Fruit fly (Drosophila melanogaster) whole organism, embryonic: ENCODE results near the gene CG33941.

ENCODE experiments used
- Atf3 ChIP-seq: fragments of 200-800 bp; sonication (Bioruptor generic); optimal IDR thresholded peaks from 3 replicates; lab custom pipeline; 2016; ENCODE audit warnings: missing biosample characterization, missing genetic modification characterization
- Atf6 ChIP-seq: fragments of 200-800 bp; sonication (Bioruptor generic); IDR thresholded peaks from 2 replicates; pipeline ENCODE4 v1.3.6; 2022; ENCODE audit warnings: missing biosample characterization, missing genetic modification characterization
- Awh ChIP-seq: fragments of 200-800 bp; sonication (Bioruptor generic); IDR thresholded peaks from 2 replicates; pipeline ENCODE4, ENCODE4 v1.3.6; 2022; ENCODE audit warnings: missing biosample characterization, missing genetic modification characterization
- BEAF-32 ChIP-seq: fragments of 200-800 bp; sonication (Bioruptor generic); optimal IDR thresholded peaks from 3 replicates; lab custom pipeline; 2017; ENCODE audit warnings: missing biosample characterization, missing genetic modification characterization, mild to moderate bottlenecking, moderate library complexity, missing genetic modification reagents
- Bgb ChIP-seq: fragments of 200-800 bp; sonication (Bioruptor generic); IDR thresholded peaks from 2 replicates; pipeline ENCODE4 v1.3.6; 2022; ENCODE audit warnings: missing biosample characterization, missing genetic modification characterization; ENCODE audit not compliant: partially characterized antibody
- CG10431 ChIP-seq: fragments of 200-800 bp; sonication (Bioruptor generic); optimal IDR thresholded peaks from 3 replicates; lab custom pipeline; 2018; ENCODE audit warnings: missing biosample characterization, mild to moderate bottlenecking, missing genetic modification characterization
- CG13424 ChIP-seq: fragments of 200-800 bp; sonication (Bioruptor generic); optimal IDR thresholded peaks from 2 replicates; lab custom pipeline; 2019; ENCODE audit warnings: missing biosample characterization, mild to moderate bottlenecking, missing genetic modification characterization, moderate library complexity
- CG16863 ChIP-seq: fragments of 200-800 bp; sonication (Bioruptor generic); optimal IDR thresholded peaks from 3 replicates; lab custom pipeline; 2016; ENCODE audit warnings: missing biosample characterization, missing genetic modification characterization
- CG17359 ChIP-seq: fragments of 200-800 bp; sonication (Bioruptor generic); optimal IDR thresholded peaks from 3 replicates; lab custom pipeline; 2018; ENCODE audit warnings: missing biosample characterization, mild to moderate bottlenecking, missing genetic modification characterization, moderate library complexity
- CG18476 ChIP-seq: fragments of 200-800 bp; sonication (Bioruptor generic); optimal IDR thresholded peaks from 2 replicates; lab custom pipeline; 2016; ENCODE audit warnings: missing biosample characterization, mild to moderate bottlenecking, missing genetic modification characterization
- CG2875 ChIP-seq: fragments of 200-800 bp; sonication (Bioruptor generic); optimal IDR thresholded peaks from 2 replicates; lab custom pipeline; 2017; ENCODE audit warnings: missing biosample characterization, mild to moderate bottlenecking, missing genetic modification characterization, missing genetic modification reagents
- CG30431 ChIP-seq: fragments of 200-800 bp; sonication (Bioruptor generic); optimal IDR thresholded peaks from 2 replicates; lab custom pipeline; 2017; ENCODE audit warnings: missing biosample characterization, missing genetic modification characterization
- CG32532 ChIP-seq: fragments of 200-800 bp; sonication (Bioruptor generic); IDR thresholded peaks from 2 replicates; pipeline ENCODE4 v1.3.6; 2022; ENCODE audit warnings: missing biosample characterization, missing genetic modification characterization
- CG33213 ChIP-seq: fragments of 200-800 bp; sonication (Bioruptor generic); optimal IDR thresholded peaks from 3 replicates; lab custom pipeline; 2016; ENCODE audit warnings: missing biosample characterization, missing genetic modification characterization
- CG3995 ChIP-seq: fragments of 200-800 bp; sonication (Bioruptor generic); optimal IDR thresholded peaks from 3 replicates; lab custom pipeline; 2016; ENCODE audit warnings: missing biosample characterization, missing genetic modification characterization
- CG4360 ChIP-seq: fragments of 200-800 bp; sonication (Bioruptor generic); IDR thresholded peaks from 2 replicates; pipeline ENCODE4 v1.3.6; 2022; ENCODE audit warnings: missing biosample characterization, missing genetic modification characterization
- CG4820 ChIP-seq: fragments of 200-800 bp; sonication (Bioruptor generic); optimal IDR thresholded peaks from 3 replicates; lab custom pipeline; 2016; ENCODE audit warnings: missing biosample characterization, missing genetic modification characterization
- CG5180 ChIP-seq: fragments of 200-800 bp; sonication (Bioruptor generic); optimal IDR thresholded peaks from 3 replicates; lab custom pipeline; 2017; ENCODE audit warnings: missing biosample characterization, missing genetic modification characterization, mild to moderate bottlenecking, moderate library complexity, missing genetic modification reagents
- CTCF ChIP-seq: fragments of 200-800 bp; sonication (Bioruptor generic); optimal IDR thresholded peaks from 2 replicates; lab custom pipeline; 2017; ENCODE audit warnings: missing biosample characterization, mild to moderate bottlenecking, missing genetic modification characterization, moderate library complexity
- CkIIα-i1 ChIP-seq: fragments of 200-800 bp; sonication (Bioruptor generic); IDR thresholded peaks from 2 replicates; pipeline ENCODE4 v1.3.6; 2022; ENCODE audit warnings: missing biosample characterization, missing genetic modification characterization
- CrebB ChIP-seq: fragments of 200-800 bp; sonication (Bioruptor generic); optimal IDR thresholded peaks from 3 replicates; lab custom pipeline; 2018; ENCODE audit warnings: missing biosample characterization, mild to moderate bottlenecking, missing genetic modification characterization
- Dbx ChIP-seq: fragments of 200-800 bp; sonication (Bioruptor generic); IDR thresholded peaks from 3 replicates; pipeline ENCODE4 v1.3.6; 2022; ENCODE audit warnings: missing biosample characterization, missing genetic modification characterization
- Dfd ChIP-seq, 2 experiments: fragments of >200 bp; optimal IDR thresholded peaks; 2 replicates each; lab custom pipeline; 2017; ENCODE audit warnings: missing biosample characterization in 2 of 2, missing genetic modification characterization in 2 of 2
- Dll ChIP-seq: fragments of 200-800 bp; sonication (Bioruptor generic); IDR thresholded peaks from 4 replicates; pipeline ENCODE4 v1.3.6; 2022; ENCODE audit warnings: missing biosample characterization, missing genetic modification characterization; ENCODE audit not compliant: partially characterized antibody
- E2f2 ChIP-seq: fragments of 200-800 bp; sonication (Bioruptor generic); IDR thresholded peaks from 2 replicates; pipeline ENCODE4 v1.3.6; 2022; ENCODE audit warnings: missing biosample characterization, missing genetic modification characterization
- Ets97D ChIP-seq: fragments of 200-800 bp; sonication (Bioruptor generic); optimal IDR thresholded peaks from 3 replicates; lab custom pipeline; 2016; ENCODE audit warnings: missing biosample characterization, missing genetic modification characterization
- HLHmδ ChIP-seq: fragments of 200-800 bp; sonication (Bioruptor generic); optimal IDR thresholded peaks from 2 replicates; lab custom pipeline; 2018; ENCODE audit warnings: missing biosample characterization, mild to moderate bottlenecking, missing genetic modification characterization, moderate library complexity
- Meics ChIP-seq: fragments of 200-800 bp; sonication (Bioruptor generic); optimal IDR thresholded peaks from 2 replicates; lab custom pipeline; 2017; ENCODE audit warnings: missing biosample characterization, mild to moderate bottlenecking, missing genetic modification characterization
- Oaz ChIP-seq: fragments of 200-800 bp; sonication (Bioruptor generic); IDR thresholded peaks from 2 replicates; pipeline ENCODE4 v1.3.6; 2022; ENCODE audit warnings: missing biosample characterization, missing genetic modification characterization
- Sry-β ChIP-seq: fragments of 200-800 bp; sonication (Bioruptor generic); optimal IDR thresholded peaks from 2 replicates; lab custom pipeline; 2018; ENCODE audit warnings: missing biosample characterization, mild to moderate bottlenecking, missing genetic modification characterization, moderate library complexity
- Stat92E ChIP-seq, 3 experiments: fragments of >200 bp in 2 of 3; fragments of 200-800 bp in 1 of 3; sonication (Bioruptor generic) in 1 of 3; optimal IDR thresholded peaks; 2 replicates each; lab custom pipeline; 2017 to 2019; ENCODE audit warnings: missing biosample characterization in 3 of 3, missing genetic modification characterization in 3 of 3, mild to moderate bottlenecking in 1 of 3, moderate library complexity in 1 of 3
- Taf1 ChIP-seq: fragments of 200-800 bp; sonication (Bioruptor generic); IDR thresholded peaks from 2 replicates; pipeline ENCODE4 v1.3.6; 2022; ENCODE audit warnings: missing biosample characterization, missing genetic modification characterization
- Xbp1 ChIP-seq: fragments of 200-800 bp; sonication (Bioruptor generic); optimal IDR thresholded peaks from 3 replicates; lab custom pipeline; 2016; ENCODE audit warnings: missing biosample characterization, mild to moderate bottlenecking, missing genetic modification characterization
- br ChIP-seq: fragments of >200 bp; optimal IDR thresholded peaks from 2 replicates; lab custom pipeline; 2017
- crc ChIP-seq: fragments of 200-800 bp; sonication (Bioruptor generic); optimal IDR thresholded peaks from 2 replicates; lab custom pipeline; 2016; ENCODE audit warnings: missing biosample characterization, missing genetic modification characterization
- crol ChIP-seq: fragments of 200-800 bp; sonication (Bioruptor generic); IDR thresholded peaks from 2 replicates; pipeline ENCODE4 v1.3.6; 2022; ENCODE audit warnings: missing biosample characterization, missing genetic modification characterization
- da ChIP-seq: fragments of 200-800 bp; sonication (Bioruptor generic); optimal IDR thresholded peaks from 2 replicates; lab custom pipeline; 2016; ENCODE audit warnings: missing biosample characterization, missing genetic modification characterization
- gce ChIP-seq: fragments of 200-800 bp; sonication (Bioruptor generic); IDR thresholded peaks from 3 replicates; pipeline ENCODE4 v1.3.6; 2022; ENCODE audit warnings: missing biosample characterization, missing genetic modification characterization
- gcm ChIP-seq: fragments of 200-800 bp; sonication (Bioruptor generic); optimal IDR thresholded peaks from 2 replicates; lab custom pipeline; 2019; ENCODE audit warnings: missing biosample characterization, mild to moderate bottlenecking, missing genetic modification characterization, moderate library complexity
- grau ChIP-seq: fragments of 200-800 bp; optimal IDR thresholded peaks from 3 replicates; lab custom pipeline; 2019; ENCODE audit warnings: missing biosample characterization, mild to moderate bottlenecking, missing genetic modification characterization, moderate library complexity
- ind ChIP-seq: fragments of 200-800 bp; sonication (Bioruptor generic); optimal IDR thresholded peaks from 3 replicates; lab custom pipeline; 2016; ENCODE audit warnings: missing biosample characterization, missing genetic modification characterization
- lilli ChIP-seq: fragments of 200-800 bp; sonication (Bioruptor generic); optimal IDR thresholded peaks from 3 replicates; lab custom pipeline; 2016; ENCODE audit warnings: missing biosample characterization, missing genetic modification characterization
- nom ChIP-seq: fragments of 200-800 bp; sonication (Bioruptor generic); optimal IDR thresholded peaks from 2 replicates; lab custom pipeline; 2017; ENCODE audit warnings: missing biosample characterization, missing genetic modification characterization, mild to moderate bottlenecking, moderate library complexity, missing genetic modification reagents
- pnt ChIP-seq: fragments of 200-800 bp; sonication (Bioruptor generic); optimal IDR thresholded peaks from 3 replicates; lab custom pipeline; 2016; ENCODE audit warnings: missing biosample characterization, missing genetic modification characterization
- pzg ChIP-seq: fragments of 200-800 bp; sonication (Bioruptor generic); optimal IDR thresholded peaks from 3 replicates; lab custom pipeline; 2018; ENCODE audit warnings: missing biosample characterization, mild to moderate bottlenecking, missing genetic modification characterization, moderate library complexity
- repo ChIP-seq: fragments of 200-800 bp; sonication (Bioruptor generic); optimal IDR thresholded peaks from 2 replicates; lab custom pipeline; 2016; ENCODE audit warnings: missing biosample characterization, missing genetic modification characterization
- sc ChIP-seq, 3 experiments: fragments of >200 bp in 2 of 3; fragments of 200-800 bp in 1 of 3; sonication (Bioruptor generic) in 1 of 3; optimal IDR thresholded peaks; 2 replicates in 2 of 3; 3 replicates in 1 of 3; lab custom pipeline; 2017; ENCODE audit warnings: mild to moderate bottlenecking in 1 of 3, missing biosample characterization in 1 of 3, missing genetic modification characterization in 1 of 3, missing genetic modification reagents in 1 of 3
- schlank ChIP-seq: fragments of 200-800 bp; sonication (Bioruptor generic); optimal IDR thresholded peaks from 2 replicates; lab custom pipeline; 2018; ENCODE audit warnings: missing biosample characterization, mild to moderate bottlenecking, missing genetic modification characterization
- tin ChIP-seq: fragments of 200-800 bp; sonication (Bioruptor generic); optimal IDR thresholded peaks from 3 replicates; lab custom pipeline; 2016; ENCODE audit warnings: missing biosample characterization, missing genetic modification characterization
- unc-4 ChIP-seq: fragments of 200-800 bp; sonication (Bioruptor generic); IDR thresholded peaks from 2 replicates; pipeline ENCODE4 v1.3.6; 2022; ENCODE audit warnings: missing biosample characterization, missing genetic modification characterization; ENCODE audit not compliant: partially characterized antibody
- zen2 ChIP-seq: fragments of 200-800 bp; sonication (Bioruptor generic); IDR thresholded peaks from 3 replicates; pipeline ENCODE4 v1.3.6; 2022; ENCODE audit warnings: missing biosample characterization, missing genetic modification characterization; ENCODE audit not compliant: partially characterized antibody

Gene CG33941

dm6 chr4:445931-446526 is 21.3 kb upstream of the CG33941 start (continued):
- TF ChIP-seq CG10431 (GFP tag; lab: Kevin White, UChicago) (peak; percentile 81), Ets97D (GFP tag; lab: Kevin White, UChicago) (no peak), gce (GFP tag; lab: Robert Waterston, UW) (no peak), CG4820 (no peak), Meics (GFP tag; lab: Kevin White, UChicago) (no peak), E2f2 (GFP tag; lab: Robert Waterston, UW) (no peak), CG4360 (GFP tag; lab: Robert Waterston, UW) (no peak), pzg (no peak), Stat92E (GFP tag; optimal IDR thresholded peaks at IDR 0.05; lab: Kevin White, UChicago) (peak in 2 of 3 experiments; percentile 10 to 20), crc (no peak), grau (tag; lab: Kevin White, UChicago) (no peak), Xbp1 (GFP tag; lab: Kevin White, UChicago) (no peak), Sry-β (GFP tag; lab: Kevin White, UChicago) (peak; percentile 91), tin (GFP tag; lab: Kevin White, UChicago) (no peak), CG18476 (GFP tag; lab: Kevin White, UChicago) (peak; percentile 36), HLHmδ (no peak), br (no peak), nom (GFP tag; lab: Kevin White, UChicago) (peak; percentile 83), Awh (no peak), Taf1 (GFP tag; lab: Robert Waterston, UW) (no peak), repo (GFP tag; lab: Kevin White, UChicago) (no peak), unc-4 (no peak), CG5180 (GFP tag; lab: Kevin White, UChicago) (no peak), lilli (GFP tag; lab: Kevin White, UChicago) (no peak), CrebB (tag; lab: Kevin White, UChicago) (peak; percentile 65), CG13424 (tag; lab: Kevin White, UChicago) (no peak), ind (GFP tag; lab: Kevin White, UChicago) (no peak), CG16863 (no peak), Oaz (GFP tag; lab: Robert Waterston, UW) (no peak), Bgb (no peak), Dll (GFP tag; lab: Robert Waterston, UW) (no peak), CG32532 (GFP tag; lab: Robert Waterston, UW) (no peak), Dfd (GFP tag; optimal IDR thresholded peaks at IDR 0.05; lab: Kevin White, UChicago) (no peak), pnt (no peak), CG30431 (GFP tag; lab: Kevin White, UChicago) (no peak), Atf6 (GFP tag; lab: Robert Waterston, UW) (no peak), CG2875 (GFP tag; lab: Kevin White, UChicago) (peak; percentile 39), gcm (no peak), sc (optimal IDR thresholded peaks at IDR 0.05; lab: Kevin White, UChicago) (no peak), sc (GFP tag; optimal IDR thresholded peaks at IDR 0.05; lab: Kevin White, UChicago) (no peak), CkIIα-i1 (GFP tag; lab: Robert Waterston, UW) (no peak), Dbx (no peak), crol (GFP tag; lab: Robert Waterston, UW) (no peak), zen2 (no peak), Atf3 (GFP tag; lab: Kevin White, UChicago) (no peak), CTCF (GFP tag; lab: Kevin White, UChicago) (peak; percentile 59), CG17359 (tag; lab: Kevin White, UChicago) (no peak), schlank (tag; lab: Kevin White, UChicago) (peak; percentile 9), CG3995 (GFP tag; lab: Kevin White, UChicago) (no peak), BEAF-32 (GFP tag; lab: Kevin White, UChicago) (peak; percentile 1), da (no peak), CG33213 (GFP tag; lab: Kevin White, UChicago) (peak; percentile 0)
